Fruit fly (Drosophila melanogaster) whole organism, prepupa: ENCODE data around the gene CG5104.
A peak's percentile ranks its signal among the peaks of the same experiment; 100 is the strongest.

ENCODE experiments used
- CG10631 ChIP-seq: fragments of 200-800 bp; sonication (Bioruptor generic); optimal IDR thresholded peaks from 2 replicates; lab custom pipeline; 2016; ENCODE audit warnings: missing biosample characterization, missing genetic modification characterization
- CG31627 ChIP-seq: fragments of 200-800 bp; sonication (Bioruptor generic); optimal IDR thresholded peaks from 3 replicates; lab custom pipeline; 2016; ENCODE audit warnings: missing biosample characterization, missing genetic modification characterization
- CG3919 ChIP-seq: fragments of 200-800 bp; sonication (Bioruptor generic); optimal IDR thresholded peaks from 3 replicates; lab custom pipeline; 2016; ENCODE audit warnings: missing biosample characterization, missing genetic modification characterization
- CG4318 ChIP-seq: fragments of 200-800 bp; sonication (Bioruptor generic); optimal IDR thresholded peaks from 3 replicates; lab custom pipeline; 2017; ENCODE audit warnings: missing biosample characterization, mild to moderate bottlenecking, missing genetic modification characterization
- CG6854 ChIP-seq: fragments of 200-800 bp; sonication (Bioruptor generic); optimal IDR thresholded peaks from 2 replicates; lab custom pipeline; 2017; ENCODE audit warnings: missing biosample characterization, mild to moderate bottlenecking, missing genetic modification characterization
- CG9139 ChIP-seq: fragments of 200-800 bp; sonication (Bioruptor generic); optimal IDR thresholded peaks from 3 replicates; lab custom pipeline; 2017; ENCODE audit warnings: missing biosample characterization, mild to moderate bottlenecking, missing genetic modification characterization
- Hr39 ChIP-seq: fragments of 200-800 bp; sonication (Bioruptor generic); optimal IDR thresholded peaks from 2 replicates; lab custom pipeline; 2016; ENCODE audit warnings: missing biosample characterization, missing genetic modification characterization
- Met ChIP-seq: fragments of 200-800 bp; sonication (Bioruptor generic); optimal IDR thresholded peaks from 3 replicates; lab custom pipeline; 2016; ENCODE audit warnings: missing biosample characterization, missing genetic modification characterization
- OdsH ChIP-seq: fragments of 200-800 bp; sonication (Bioruptor generic); optimal IDR thresholded peaks from 3 replicates; lab custom pipeline; 2016; ENCODE audit warnings: missing biosample characterization, missing genetic modification characterization
- achi ChIP-seq: fragments of 200-800 bp; sonication (Bioruptor generic); optimal IDR thresholded peaks from 3 replicates; lab custom pipeline; 2016; ENCODE audit warnings: missing biosample characterization, missing genetic modification characterization
- fd85E ChIP-seq: fragments of 200-800 bp; sonication (Bioruptor generic); optimal IDR thresholded peaks from 3 replicates; lab custom pipeline; 2016; ENCODE audit warnings: missing biosample characterization, missing genetic modification characterization
- net ChIP-seq: fragments of 200-800 bp; sonication (Bioruptor generic); optimal IDR thresholded peaks from 3 replicates; lab custom pipeline; 2016; ENCODE audit warnings: missing biosample characterization, missing genetic modification characterization

DNA sequence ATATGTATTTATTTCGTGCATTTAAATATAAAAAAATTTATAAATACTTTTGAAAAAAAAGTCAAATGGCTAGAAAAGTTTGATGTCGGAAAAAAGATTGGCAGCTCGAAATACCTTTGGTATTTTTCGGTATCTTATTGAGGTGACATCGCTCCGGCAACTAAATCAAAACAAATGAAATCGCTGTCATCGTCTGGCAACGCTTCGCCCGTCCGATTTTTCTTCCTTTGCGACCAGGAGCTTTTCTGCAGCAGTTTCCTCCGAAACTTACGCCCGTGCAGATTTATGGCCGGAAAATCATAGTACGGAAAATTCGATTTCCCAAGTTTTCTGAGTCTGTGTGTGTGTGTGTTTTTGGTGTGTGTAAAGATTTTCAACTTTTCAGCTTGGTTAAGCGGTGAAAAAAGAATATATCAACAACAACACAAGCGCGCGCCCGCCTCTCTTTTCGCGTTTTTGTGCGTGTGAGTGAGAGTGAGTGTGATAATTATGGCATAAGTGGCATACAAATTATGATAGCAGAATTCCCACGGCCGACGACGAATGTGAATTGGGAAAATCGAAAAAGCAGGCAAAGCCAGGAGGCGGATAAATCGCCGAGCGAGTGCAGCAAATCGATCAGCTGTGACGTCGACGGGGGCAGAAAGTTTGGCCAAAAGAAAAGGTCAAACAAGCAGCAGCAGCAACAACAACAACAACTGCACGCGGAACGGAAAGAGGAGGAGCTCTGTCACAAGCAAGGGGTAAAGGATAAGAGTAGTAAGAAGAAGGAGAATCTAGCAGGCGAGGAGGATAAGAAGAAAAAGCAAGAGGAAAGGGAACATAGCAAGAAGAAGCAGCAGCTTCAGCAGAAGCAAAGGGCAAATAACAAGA lies 23.4 kb upstream of the CG5104 start, which contains the start of gene CG32425:
- TF ChIP-seq CG3919: no peak
- no peak for TF ChIP-seq CG31627 (GFP tag; lab: Kevin White, UChicago)
- TF ChIP-seq CG9139 (GFP tag; lab: Kevin White, UChicago): no peak
- TF ChIP-seq OdsH (GFP tag; lab: Kevin White, UChicago): no peak
- TF ChIP-seq fd85E (GFP tag; lab: Kevin White, UChicago): no peak
- TF ChIP-seq Hr39: no peak
- TF ChIP-seq CG6854 (GFP tag; lab: Kevin White, UChicago): peak; percentile 54
- no peak for TF ChIP-seq CG4318 (GFP tag; lab: Kevin White, UChicago)
- TF ChIP-seq achi: no peak
- no peak for TF ChIP-seq CG10631 (GFP tag; lab: Kevin White, UChicago)
- TF ChIP-seq Met (GFP tag; lab: Kevin White, UChicago): no peak
- TF ChIP-seq net (GFP tag; lab: Kevin White, UChicago): no peak
